Worm (Caenorhabditis elegans) whole organism, late embryonic: ENCODE results near the gene fbxa-214.

ENCODE experiments used
- C08G9.2 ChIP-seq: sonication (generic microtip); optimal IDR thresholded peaks from 2 replicates; lab custom pipeline; 2016; ENCODE audit warnings: mild to moderate bottlenecking, missing genetic modification characterization, moderate library complexity, missing compliant biosample characterization
- F13H6.1 ChIP-seq: sonication (generic microtip); optimal IDR thresholded peaks from 2 replicates; lab custom pipeline; 2016; ENCODE audit warnings: missing genetic modification characterization, missing compliant biosample characterization
- K02D7.2 ChIP-seq: sonication (generic microtip); optimal IDR thresholded peaks from 2 replicates; lab custom pipeline; 2017; ENCODE audit warnings: mild to moderate bottlenecking, missing genetic modification characterization, missing compliant biosample characterization
- K09A11.1 ChIP-seq: sonication (generic microtip); optimal IDR thresholded peaks from 2 replicates; lab custom pipeline; 2017; ENCODE audit warnings: antibody characterized with exemption, mild to moderate bottlenecking, missing genetic modification characterization, missing compliant biosample characterization; ENCODE audit not compliant: insufficient read depth
- ahr-1 ChIP-seq: sonication (generic microtip); optimal IDR thresholded peaks from 2 replicates; lab custom pipeline; 2016; ENCODE audit warnings: missing genetic modification characterization, missing compliant biosample characterization
- ama-1 ChIP-seq: fragments of 150-350 bp; optimal IDR thresholded peaks from 2 replicates; lab custom pipeline; 2014
- ceh-18 ChIP-seq: sonication (generic microtip); optimal IDR thresholded peaks from 2 replicates; lab custom pipeline; 2016; ENCODE audit warnings: missing genetic modification characterization, missing compliant biosample characterization
- ceh-19 ChIP-seq: fragments of 200-800 bp; sonication (Bioruptor generic); optimal IDR thresholded peaks from 2 replicates; lab custom pipeline; 2018; ENCODE audit warnings: mild to moderate bottlenecking, missing genetic modification characterization, missing compliant biosample characterization
- ceh-22 ChIP-seq: sonication (generic microtip); optimal IDR thresholded peaks from 2 replicates; lab custom pipeline; 2017; ENCODE audit warnings: missing biosample characterization, missing genetic modification characterization
- ceh-24 ChIP-seq: sonication (generic microtip); optimal IDR thresholded peaks from 2 replicates; lab custom pipeline; 2016; ENCODE audit warnings: mild to moderate bottlenecking, missing genetic modification characterization, missing compliant biosample characterization
- ceh-31 ChIP-seq: sonication (generic microtip); optimal IDR thresholded peaks from 2 replicates; lab custom pipeline; 2016; ENCODE audit warnings: missing genetic modification characterization, missing compliant biosample characterization
- ceh-34 ChIP-seq: sonication (generic microtip); optimal IDR thresholded peaks from 2 replicates; lab custom pipeline; 2016; ENCODE audit warnings: mild to moderate bottlenecking, missing genetic modification characterization, missing compliant biosample characterization
- ceh-45 ChIP-seq: fragments of 200-800 bp; sonication (Bioruptor generic); IDR thresholded peaks from 2 replicates; pipeline ENCODE4 v1.3.6; 2022; ENCODE audit warnings: missing genetic modification reagents, missing genetic modification characterization, missing compliant biosample characterization
- ceh-48 ChIP-seq: sonication (generic microtip); optimal IDR thresholded peaks from 2 replicates; lab custom pipeline; 2016; ENCODE audit warnings: missing genetic modification characterization, inconsistent platforms, missing compliant biosample characterization
- ceh-6 ChIP-seq: fragments of 200-800 bp; sonication (Bioruptor generic); optimal IDR thresholded peaks from 2 replicates; lab custom pipeline; 2018; ENCODE audit warnings: mild to moderate bottlenecking, missing genetic modification characterization, missing compliant biosample characterization
- che-1 ChIP-seq: sonication (generic microtip); optimal IDR thresholded peaks from 2 replicates; lab custom pipeline; 2016; ENCODE audit warnings: mild to moderate bottlenecking, missing genetic modification characterization, missing compliant biosample characterization
- dve-1 ChIP-seq: sonication (generic microtip); optimal IDR thresholded peaks from 2 replicates; lab custom pipeline; 2017; ENCODE audit warnings: antibody characterized with exemption, mild to moderate bottlenecking, missing genetic modification characterization, missing compliant biosample characterization
- elt-2 ChIP-seq: sonication (generic microtip); optimal IDR thresholded peaks from 2 replicates; lab custom pipeline; 2016; ENCODE audit warnings: missing genetic modification reagents, missing genetic modification characterization, missing compliant biosample characterization
- ets-4 ChIP-seq: sonication (generic microtip); optimal IDR thresholded peaks from 2 replicates; lab custom pipeline; 2016; ENCODE audit warnings: missing genetic modification characterization, missing compliant biosample characterization
- eyg-1 ChIP-seq: sonication (generic microtip); optimal IDR thresholded peaks from 2 replicates; lab custom pipeline; 2016; ENCODE audit warnings: missing genotype, missing genetic modification characterization, missing compliant biosample characterization
- fax-1 ChIP-seq: sonication (generic microtip); optimal IDR thresholded peaks from 2 replicates; lab custom pipeline; 2016; ENCODE audit warnings: missing genotype, missing genetic modification characterization, missing compliant biosample characterization
- fkh-10 ChIP-seq: fragments of 150-350 bp; optimal IDR thresholded peaks from 2 replicates; lab custom pipeline; 2014; ENCODE audit warnings: missing biosample characterization, missing genetic modification reagents, missing genetic modification characterization
- fkh-6 ChIP-seq: sonication (generic microtip); optimal IDR thresholded peaks from 2 replicates; lab custom pipeline; 2016; ENCODE audit warnings: missing genetic modification characterization, missing compliant biosample characterization
- gmeb-2 ChIP-seq: sonication (generic microtip); optimal IDR thresholded peaks from 2 replicates; lab custom pipeline; 2016; ENCODE audit warnings: missing genetic modification characterization, inconsistent platforms, missing compliant biosample characterization
- hlh-13 ChIP-seq: fragments of 200-800 bp; sonication (Bioruptor generic); optimal IDR thresholded peaks from 2 replicates; lab custom pipeline; 2018; ENCODE audit warnings: mild to moderate bottlenecking, missing genetic modification characterization, missing compliant biosample characterization
- hlh-15 ChIP-seq: sonication (generic microtip); optimal IDR thresholded peaks from 2 replicates; lab custom pipeline; 2016; ENCODE audit warnings: missing genetic modification characterization, missing compliant biosample characterization
- hlh-6 ChIP-seq: sonication (generic microtip); optimal IDR thresholded peaks from 2 replicates; lab custom pipeline; 2016; ENCODE audit warnings: missing genotype, missing genetic modification characterization, missing compliant biosample characterization
- lim-6 ChIP-seq: sonication (generic microtip); optimal IDR thresholded peaks from 2 replicates; lab custom pipeline; 2016; ENCODE audit warnings: missing genetic modification characterization, missing compliant biosample characterization
- lin-11 ChIP-seq: fragments of 200-800 bp; sonication (Bioruptor generic); optimal IDR thresholded peaks from 2 replicates; lab custom pipeline; 2018; ENCODE audit warnings: mild to moderate bottlenecking, missing genetic modification characterization, missing compliant biosample characterization
- madf-2 ChIP-seq: sonication (generic microtip); optimal IDR thresholded peaks from 2 replicates; lab custom pipeline; 2017; ENCODE audit warnings: missing genetic modification characterization, missing compliant biosample characterization
- nfya-1 ChIP-seq: sonication (generic microtip); optimal IDR thresholded peaks from 2 replicates; lab custom pipeline; 2017; ENCODE audit warnings: missing genetic modification characterization, mild to moderate bottlenecking, missing compliant biosample characterization, antibody characterized with exemption, moderate library complexity
- nhr-232 ChIP-seq: sonication (generic microtip); optimal IDR thresholded peaks from 2 replicates; lab custom pipeline; 2016; ENCODE audit warnings: missing genetic modification characterization, missing compliant biosample characterization
- odd-2 ChIP-seq: sonication (generic microtip); optimal IDR thresholded peaks from 2 replicates; lab custom pipeline; 2017; ENCODE audit warnings: antibody characterized with exemption, mild to moderate bottlenecking, missing genetic modification characterization, missing compliant biosample characterization
- pax-1 ChIP-seq: fragments of 150-350 bp; optimal IDR thresholded peaks from 2 replicates; lab custom pipeline; 2014; ENCODE audit warnings: missing biosample characterization, missing genetic modification characterization
- pha-2 ChIP-seq: sonication (generic microtip); optimal IDR thresholded peaks from 2 replicates; lab custom pipeline; 2017; ENCODE audit warnings: mild to moderate bottlenecking, missing genetic modification characterization, missing compliant biosample characterization
- pqm-1 ChIP-seq: sonication (generic microtip); optimal IDR thresholded peaks from 2 replicates; lab custom pipeline; 2016; ENCODE audit warnings: missing genetic modification characterization, missing compliant biosample characterization
- pros-1 ChIP-seq: fragments of 150-350 bp; optimal IDR thresholded peaks from 2 replicates; lab custom pipeline; 2014; ENCODE audit warnings: missing biosample characterization, missing genetic modification reagents, missing genetic modification characterization
- ref-2 ChIP-seq: sonication (generic microtip); optimal IDR thresholded peaks from 2 replicates; lab custom pipeline; 2016; ENCODE audit warnings: missing genetic modification characterization, missing compliant biosample characterization
- rnt-1 ChIP-seq: sonication (generic microtip); optimal IDR thresholded peaks from 2 replicates; lab custom pipeline; 2016; ENCODE audit warnings: missing genetic modification characterization, missing compliant biosample characterization
- sdc-2 ChIP-seq: sonication (generic microtip); optimal IDR thresholded peaks from 2 replicates; lab custom pipeline; 2016; ENCODE audit warnings: missing genotype, missing genetic modification characterization, missing compliant biosample characterization
- sox-2 ChIP-seq: fragments of 200-800 bp; sonication (Bioruptor generic); IDR thresholded peaks from 2 replicates; pipeline ENCODE4 v1.3.6; 2022; ENCODE audit warnings: missing genetic modification reagents, missing genetic modification characterization, missing compliant biosample characterization
- sox-4 ChIP-seq: sonication (generic microtip); optimal IDR thresholded peaks from 2 replicates; lab custom pipeline; 2017; ENCODE audit warnings: mild to moderate bottlenecking, missing genetic modification characterization, inconsistent platforms, missing compliant biosample characterization
- syd-9 ChIP-seq: sonication (generic microtip); optimal IDR thresholded peaks from 2 replicates; lab custom pipeline; 2016; ENCODE audit warnings: mild to moderate bottlenecking, missing genetic modification characterization, moderate library complexity, missing compliant biosample characterization
- tbx-2 ChIP-seq: sonication (generic microtip); optimal IDR thresholded peaks from 2 replicates; lab custom pipeline; 2016; ENCODE audit warnings: missing genetic modification characterization, missing compliant biosample characterization
- tbx-7 ChIP-seq: sonication (generic microtip); optimal IDR thresholded peaks from 2 replicates; lab custom pipeline; 2016; ENCODE audit warnings: missing genotype, missing genetic modification characterization, missing compliant biosample characterization
- ttx-3 ChIP-seq: sonication (generic microtip); optimal IDR thresholded peaks from 2 replicates; lab custom pipeline; 2016; ENCODE audit warnings: missing genetic modification reagents, missing genetic modification characterization, missing compliant biosample characterization
- unc-42 ChIP-seq: sonication (generic microtip); optimal IDR thresholded peaks from 2 replicates; lab custom pipeline; 2016; ENCODE audit warnings: missing genotype, missing genetic modification characterization, missing compliant biosample characterization
- unc-55 ChIP-seq: sonication (generic microtip); optimal IDR thresholded peaks from 2 replicates; lab custom pipeline; 2017; ENCODE audit warnings: missing biosample characterization, missing genetic modification reagents, missing genetic modification characterization
- zip-5 ChIP-seq: sonication (generic microtip); optimal IDR thresholded peaks from 2 replicates; lab custom pipeline; 2016; ENCODE audit warnings: missing genetic modification characterization, missing compliant biosample characterization

fbxa-214 gene

DNA sequence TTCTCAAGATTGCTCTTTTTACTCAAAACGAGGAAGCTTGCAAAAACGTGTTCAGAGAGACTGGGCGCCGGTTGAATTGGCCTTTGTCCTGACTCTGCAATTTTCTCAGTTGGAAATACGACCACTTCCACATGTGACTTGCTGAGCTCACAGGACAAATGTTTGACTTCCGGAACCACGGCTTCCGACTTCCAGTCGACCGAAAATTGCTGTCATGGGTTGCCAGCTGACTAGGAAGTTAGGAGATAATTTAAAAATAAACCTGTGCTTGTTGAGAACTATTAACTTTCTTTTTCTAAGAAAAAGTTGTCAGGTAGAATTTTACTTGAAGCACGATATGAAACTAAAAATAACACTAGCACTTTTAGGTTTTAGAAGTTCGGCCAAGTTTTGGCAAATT lies 38.3 kb downstream of the fbxa-214 start:
- TF ChIP-seq C08G9.2 (tag; lab: Kevin White, UChicago) (no peak), fax-1 (tag; lab: Kevin White, UChicago) (no peak)

DNA sequence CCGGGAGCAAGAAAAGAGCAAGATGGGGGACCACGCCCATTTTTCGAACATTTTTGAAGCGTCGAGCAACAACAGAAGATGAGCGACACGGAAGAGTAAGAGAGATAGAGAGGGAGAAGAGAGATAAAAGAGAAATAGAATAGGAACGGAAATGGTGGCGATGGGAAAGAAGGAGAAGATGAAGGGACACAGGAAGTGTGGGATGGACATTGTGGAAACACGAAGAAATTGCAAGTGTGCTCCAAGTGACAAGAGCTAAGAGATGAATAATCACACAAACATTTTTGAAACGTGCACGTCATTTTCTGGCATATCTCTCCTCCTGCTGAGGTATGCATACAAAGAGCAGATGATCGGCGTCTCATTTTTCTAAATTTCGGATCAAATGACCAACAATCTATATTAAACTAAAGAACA lies 39.3 kb downstream of the fbxa-214 start:
- TF ChIP-seq syd-9 (tag; lab: Kevin White, UChicago) (peak; percentile 36), elt-2 (tag; lab: Kevin White, UChicago) (no peak), K02D7.2 (tag; lab: Kevin White, UChicago) (no peak), tbx-7 (no peak), dve-1 (tag; lab: Kevin White, UChicago) (no peak), pqm-1 (tag; lab: Kevin White, UChicago) (no peak), ceh-31 (tag; lab: Kevin White, UChicago) (peak; percentile 30), zip-5 (no peak), sox-4 (no peak), ceh-34 (tag; lab: Kevin White, UChicago) (peak; percentile 70), unc-55 (GFP tag; lab: Kevin White, UChicago) (peak; percentile 68), odd-2 (tag; lab: Kevin White, UChicago) (no peak), hlh-15 (tag; lab: Kevin White, UChicago) (no peak), rnt-1 (tag; lab: Kevin White, UChicago) (peak; percentile 68), pros-1 (no peak), ceh-22 (no peak), madf-2 (no peak), tbx-2 (tag; lab: Kevin White, UChicago) (peak; percentile 22), pha-2 (tag; lab: Kevin White, UChicago) (no peak), hlh-6 (tag; lab: Kevin White, UChicago) (no peak), gmeb-2 (tag; lab: Kevin White, UChicago) (no peak), ceh-6 (GFP tag; lab: Kevin White, UChicago) (no peak), ttx-3 (no peak), F13H6.1 (no peak), fax-1 (tag; lab: Kevin White, UChicago) (no peak), ceh-18 (tag; lab: Kevin White, UChicago) (peak; percentile 78), C08G9.2 (tag; lab: Kevin White, UChicago) (peak; percentile 32), ets-4 (tag; lab: Kevin White, UChicago) (no peak), nfya-1 (tag; lab: Kevin White, UChicago) (peak; percentile 10), lin-11 (tag; lab: Kevin White, UChicago) (no peak), pax-1 (tag; lab: Kevin White, UChicago) (no peak), sdc-2 (no peak), ama-1 (lab: Kevin White, UChicago) (no peak), ahr-1 (no peak), lim-6 (tag; lab: Kevin White, UChicago) (no peak), ceh-19 (no peak), nhr-232 (tag; lab: Kevin White, UChicago) (no peak), unc-42 (tag; lab: Kevin White, UChicago) (peak; percentile 24), che-1 (tag; lab: Kevin White, UChicago) (no peak), fkh-6 (tag; lab: Kevin White, UChicago) (no peak), fkh-10 (GFP tag; lab: Kevin White, UChicago) (no peak)
- TF ChIP-seq, all 69 proteins: peak for 10

ce11 chrV:6022076-6022475 lies 47.8 kb downstream of the fbxa-214 start:
- TF ChIP-seq ref-2 (tag; lab: Kevin White, UChicago) (no peak), unc-55 (GFP tag; lab: Kevin White, UChicago) (no peak), hlh-15 (tag; lab: Kevin White, UChicago) (no peak), ceh-45 (GFP tag; lab: Robert Waterston, UW) (no peak), ceh-24 (tag; lab: Kevin White, UChicago) (no peak), nfya-1 (tag; lab: Kevin White, UChicago) (no peak), K09A11.1 (tag; lab: Kevin White, UChicago) (no peak), hlh-13 (GFP tag; lab: Kevin White, UChicago) (no peak), sox-2 (GFP tag; lab: Robert Waterston, UW) (no peak), unc-42 (tag; lab: Kevin White, UChicago) (no peak), ceh-48 (tag; lab: Kevin White, UChicago) (no peak), ceh-19 (no peak), eyg-1 (tag; lab: Kevin White, UChicago) (no peak), che-1 (tag; lab: Kevin White, UChicago) (no peak), ets-4 (tag; lab: Kevin White, UChicago) (no peak)
